Fruit fly (Drosophila melanogaster) whole organism, embryonic: ENCODE data around the gene trio.

Experiments
- Aef1 ChIP-seq: fragments of 200-800 bp; sonication (Bioruptor generic); IDR thresholded peaks from 3 replicates; pipeline ENCODE4 v1.3.6; 2022; ENCODE audit warnings: missing biosample characterization, missing genetic modification characterization
- CG10274 ChIP-seq: fragments of 200-800 bp; sonication (Bioruptor generic); optimal IDR thresholded peaks from 3 replicates; lab custom pipeline; 2017; ENCODE audit warnings: missing biosample characterization, mild to moderate bottlenecking, missing genetic modification characterization
- CG1603 ChIP-seq: fragments of 200-800 bp; sonication (Bioruptor generic); optimal IDR thresholded peaks from 2 replicates; lab custom pipeline; 2019; ENCODE audit warnings: missing biosample characterization, mild to moderate bottlenecking, missing genetic modification characterization, moderate library complexity
- CG16863 ChIP-seq: fragments of 200-800 bp; sonication (Bioruptor generic); optimal IDR thresholded peaks from 3 replicates; lab custom pipeline; 2016; ENCODE audit warnings: missing biosample characterization, missing genetic modification characterization
- CG7839 ChIP-seq: fragments of 200-800 bp; sonication (Bioruptor generic); optimal IDR thresholded peaks from 3 replicates; lab custom pipeline; 2018; ENCODE audit warnings: missing biosample characterization, mild to moderate bottlenecking, missing genetic modification characterization, moderate library complexity
- nau ChIP-seq: fragments of 200-800 bp; sonication (Bioruptor generic); optimal IDR thresholded peaks from 3 replicates; lab custom pipeline; 2017; ENCODE audit warnings: missing biosample characterization, mild to moderate bottlenecking, missing genetic modification characterization, missing genetic modification reagents
- pita ChIP-seq: fragments of 200-800 bp; sonication (Bioruptor generic); optimal IDR thresholded peaks from 2 replicates; lab custom pipeline; 2017; ENCODE audit warnings: missing biosample characterization, mild to moderate bottlenecking, missing genetic modification characterization
- tna ChIP-seq: fragments of 200-800 bp; sonication (Bioruptor generic); IDR thresholded peaks from 2 replicates; pipeline ENCODE4 v1.3.6; 2022; ENCODE audit warnings: missing biosample characterization, missing genetic modification characterization; ENCODE audit not compliant: partially characterized antibody

DNA sequence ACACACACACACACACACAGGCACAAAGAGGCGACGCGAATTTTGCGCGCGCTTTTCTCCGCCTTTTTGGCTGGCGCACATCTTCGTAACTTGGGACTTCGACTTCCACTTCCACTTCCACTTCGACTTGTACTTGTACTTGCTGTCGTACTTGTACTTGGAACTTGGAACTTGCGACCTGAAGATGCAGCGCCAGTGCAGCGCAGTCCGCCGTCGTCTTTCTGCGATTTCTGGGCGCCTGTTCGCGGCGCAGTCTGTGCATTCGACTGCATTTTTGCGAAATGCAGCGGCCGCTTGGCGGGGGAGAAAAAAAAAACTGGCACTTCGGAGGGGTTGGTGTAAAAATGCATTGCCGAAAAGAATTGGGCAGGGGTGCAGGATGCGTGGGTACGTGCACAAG lies 42.4 kb upstream of the trio start:
- TF ChIP-seq CG16863 (no peak), CG7839 (tag; lab: Kevin White, UChicago) (no peak), CG10274 (no peak), Aef1 (GFP tag; lab: Robert Waterston, UW) (no peak), nau (no peak), pita (GFP tag; lab: Kevin White, UChicago) (no peak), tna (GFP tag; lab: Robert Waterston, UW) (no peak), CG1603 (no peak)
